Worm (Caenorhabditis elegans) whole organism, L2 larva: ENCODE results near the gene srw-61.

Experiments
- F13H6.1 ChIP-seq: sonication (generic microtip); optimal IDR thresholded peaks from 2 replicates; lab custom pipeline; 2016; ENCODE audit warnings: missing genetic modification characterization, missing compliant biosample characterization
- R02D3.7 ChIP-seq: fragments of 150-350 bp; optimal IDR thresholded peaks from 2 replicates; lab custom pipeline; 2014; ENCODE audit warnings: missing biosample characterization, missing genetic modification characterization
- ZK546.5 ChIP-seq: sonication (generic microtip); optimal IDR thresholded peaks from 2 replicates; lab custom pipeline; 2017; ENCODE audit warnings: missing biosample characterization, missing genetic modification characterization
- alr-1 ChIP-seq: fragments of 150-350 bp; optimal IDR thresholded peaks from 2 replicates; lab custom pipeline; 2014; ENCODE audit warnings: missing biosample characterization, missing genetic modification characterization
- blmp-1 ChIP-seq: sonication (generic microtip); optimal IDR thresholded peaks from 2 replicates; lab custom pipeline; 2017; ENCODE audit warnings: missing genetic modification characterization, mild to moderate bottlenecking, missing compliant biosample characterization, antibody characterized with exemption, moderate library complexity; ENCODE audit not compliant: insufficient read depth
- ceh-82 ChIP-seq: fragments of 150-350 bp; optimal IDR thresholded peaks from 2 replicates; lab custom pipeline; 2014; ENCODE audit warnings: missing biosample characterization, missing genetic modification characterization
- crh-2 ChIP-seq: sonication (generic microtip); optimal IDR thresholded peaks from 2 replicates; lab custom pipeline; 2017; ENCODE audit warnings: missing biosample characterization, missing genetic modification characterization
- dmd-4 ChIP-seq: sonication (generic microtip); optimal IDR thresholded peaks from 2 replicates; lab custom pipeline; 2017; ENCODE audit warnings: missing biosample characterization, missing genetic modification characterization
- elt-3 ChIP-seq: sonication (generic microtip); optimal IDR thresholded peaks from 2 replicates; lab custom pipeline; 2017; ENCODE audit warnings: missing biosample characterization, missing genetic modification characterization
- fos-1 ChIP-seq: fragments of 150-350 bp; optimal IDR thresholded peaks from 2 replicates; lab custom pipeline; 2014; ENCODE audit warnings: missing biosample characterization, missing genetic modification characterization
- lin-11 ChIP-seq: fragments of 150-350 bp; sonication (generic microtip); optimal IDR thresholded peaks from 2 replicates; lab custom pipeline; 2014; ENCODE audit warnings: missing biosample characterization, missing genetic modification characterization, inconsistent platforms, mixed read lengths
- lin-39 ChIP-seq: fragments of 150-350 bp; optimal IDR thresholded peaks from 2 replicates; lab custom pipeline; 2014; ENCODE audit warnings: missing biosample characterization, missing genetic modification reagents, missing genetic modification characterization
- lsy-2 ChIP-seq, 2 experiments: fragments of 150-350 bp in 1 of 2; sonication (generic microtip) in 1 of 2; optimal IDR thresholded peaks; 2 replicates each; lab custom pipeline; 2014 to 2017; ENCODE audit warnings: missing biosample characterization in 2 of 2, missing genetic modification characterization in 2 of 2
- mab-5 ChIP-seq: fragments of 150-350 bp; optimal IDR thresholded peaks from 2 replicates; lab custom pipeline; 2014; ENCODE audit warnings: missing biosample characterization, missing genetic modification characterization
- mbf-1 ChIP-seq: sonication (generic microtip); optimal IDR thresholded peaks from 2 replicates; lab custom pipeline; 2017; ENCODE audit warnings: missing biosample characterization, missing genetic modification characterization
- mdl-1 ChIP-seq, 2 experiments: fragments of 150-350 bp in 1 of 2; sonication (generic microtip) in 1 of 2; optimal IDR thresholded peaks; 2 replicates each; lab custom pipeline; 2017; ENCODE audit warnings: missing biosample characterization in 2 of 2, missing genetic modification characterization in 2 of 2
- nhr-11 ChIP-seq: fragments of 150-350 bp; optimal IDR thresholded peaks from 2 replicates; lab custom pipeline; 2014; ENCODE audit warnings: missing biosample characterization, missing genetic modification characterization
- nhr-129 ChIP-seq: fragments of 150-350 bp; optimal IDR thresholded peaks from 2 replicates; lab custom pipeline; 2014; ENCODE audit warnings: missing biosample characterization, missing genetic modification characterization
- nhr-237 ChIP-seq: fragments of 150-350 bp; optimal IDR thresholded peaks from 2 replicates; lab custom pipeline; 2014; ENCODE audit warnings: missing biosample characterization, missing genetic modification characterization
- nhr-6 ChIP-seq: fragments of 150-350 bp; optimal IDR thresholded peaks from 2 replicates; lab custom pipeline; 2014; ENCODE audit warnings: missing biosample characterization, missing genetic modification characterization
- peb-1 ChIP-seq: fragments of 150-350 bp; optimal IDR thresholded peaks from 2 replicates; lab custom pipeline; 2014; ENCODE audit warnings: missing biosample characterization, missing genetic modification characterization
- sem-4 ChIP-seq: fragments of 150-350 bp; optimal IDR thresholded peaks from 2 replicates; lab custom pipeline; 2014; ENCODE audit warnings: missing biosample characterization, missing genetic modification reagents, missing genetic modification characterization
- skn-1 ChIP-seq: sonication (generic microtip); optimal IDR thresholded peaks from 2 replicates; lab custom pipeline; 2017; ENCODE audit warnings: missing biosample characterization, missing genetic modification characterization
- sma-3 ChIP-seq: sonication (generic microtip); optimal IDR thresholded peaks from 2 replicates; lab custom pipeline; 2016; ENCODE audit warnings: missing genetic modification reagents, missing genetic modification characterization, missing compliant biosample characterization
- sma-9 ChIP-seq, 2 experiments: fragments of 150-350 bp in 1 of 2; sonication (generic microtip) in 1 of 2; optimal IDR thresholded peaks; 2 replicates each; lab custom pipeline; 2014 to 2016; ENCODE audit warnings: missing genetic modification characterization in 2 of 2, mild to moderate bottlenecking in 1 of 2, missing biosample characterization in 1 of 2, missing compliant biosample characterization in 1 of 2, missing genetic modification reagents in 1 of 2, moderate library complexity in 1 of 2
- snpc-4 ChIP-seq: fragments of 150-350 bp; optimal IDR thresholded peaks from 2 replicates; lab custom pipeline; 2014; ENCODE audit warnings: missing biosample characterization, missing genetic modification characterization
- unc-55 ChIP-seq: fragments of 150-350 bp; sonication (generic microtip); optimal IDR thresholded peaks from 3 replicates; lab custom pipeline; 2014; ENCODE audit warnings: missing biosample characterization, missing genetic modification reagents, missing genetic modification characterization
- unc-62 ChIP-seq: fragments of 150-350 bp; optimal IDR thresholded peaks from 2 replicates; lab custom pipeline; 2014; ENCODE audit warnings: missing biosample characterization, missing genetic modification reagents, missing genetic modification characterization
- ztf-11 ChIP-seq: sonication (generic microtip); optimal IDR thresholded peaks from 2 replicates; lab custom pipeline; 2017; ENCODE audit warnings: missing biosample characterization, missing genetic modification characterization
- ztf-4 ChIP-seq: fragments of 150-350 bp; optimal IDR thresholded peaks from 2 replicates; lab custom pipeline; 2014; ENCODE audit warnings: missing biosample characterization, missing genetic modification characterization

Gene srw-61

ce11 chrIV:16203373-16203772 lies 35.1 kb downstream of the srw-61 start:
- TF ChIP-seq lin-39 (tag; lab: Kevin White, UChicago) (no peak), crh-2 (tag; lab: Kevin White, UChicago) (peak; percentile 28), nhr-129 (no peak), skn-1 (tag; lab: Kevin White, UChicago) (peak; percentile 62), sma-9 (GFP tag; optimal IDR thresholded peaks at IDR 0.05; lab: Kevin White, UChicago) (peak; percentile 68), sma-9 (tag; optimal IDR thresholded peaks at IDR 0.05; lab: Kevin White, UChicago) (no peak), fos-1 (peak; percentile 68), F13H6.1 (tag; lab: Kevin White, UChicago) (no peak), nhr-11 (tag; lab: Kevin White, UChicago) (no peak)

ce11 chrIV:16202074-16202473 lies 36.4 kb downstream of the srw-61 start, which contains the start of gene H25K10.1:
H25K10.1 (plus strand) TSS chrIV:16202374.
- TF ChIP-seq nhr-6 (tag; lab: Kevin White, UChicago) (no peak), crh-2 (tag; lab: Kevin White, UChicago) (no peak), mdl-1 (tag; optimal IDR thresholded peaks at IDR 0.05; lab: Kevin White, UChicago) (no peak), blmp-1 (no peak), nhr-237 (tag; lab: Kevin White, UChicago) (no peak), sma-3 (GFP tag; lab: Kevin White, UChicago) (no peak), alr-1 (tag; lab: Kevin White, UChicago) (no peak), nhr-129 (no peak), skn-1 (tag; lab: Kevin White, UChicago) (no peak)

ce11 chrIV:16199831-16200230 lies 38.6 kb downstream of the srw-61 start:
- TF ChIP-seq nhr-6 (tag; lab: Kevin White, UChicago) = no peak
- TF ChIP-seq R02D3.7 (tag; lab: Kevin White, UChicago) = no peak
- no peak for TF ChIP-seq unc-55 (GFP tag; lab: Kevin White, UChicago)
- no peak for TF ChIP-seq fos-1
- TF ChIP-seq lin-11 (tag; lab: Kevin White, UChicago) = no peak
- no peak for TF ChIP-seq snpc-4 (tag; lab: Kevin White, UChicago)
- no peak for TF ChIP-seq unc-62 (GFP tag; lab: Kevin White, UChicago)
- no peak for TF ChIP-seq peb-1 (tag; lab: Kevin White, UChicago)
- TF ChIP-seq, all 48 proteins: peak for 0

ce11 chrIV:16196717-16197116 lies 41.7 kb downstream of the srw-61 start, which contains the start of gene Y7A9A.1:
Y7A9A.1 (plus strand) TSS chrIV:16197017.
- TF ChIP-seq mdl-1 (tag; optimal IDR thresholded peaks at IDR 0.05; lab: Kevin White, UChicago) (no peak), skn-1 (tag; lab: Kevin White, UChicago) (no peak), sem-4 (tag; lab: Kevin White, UChicago) (no peak), alr-1 (tag; lab: Kevin White, UChicago) (no peak), lsy-2 (tag; optimal IDR thresholded peaks at IDR 0.05; lab: Kevin White, UChicago) (no peak), ZK546.5 (tag; lab: Kevin White, UChicago) (no peak), ceh-82 (tag; lab: Kevin White, UChicago) (no peak), elt-3 (tag; lab: Kevin White, UChicago) (no peak), mab-5 (tag; lab: Kevin White, UChicago) (no peak), ztf-11 (no peak), peb-1 (tag; lab: Kevin White, UChicago) (no peak)
- TF ChIP-seq, all 48 proteins: peak for 0

- TF ChIP-seq mbf-1 (no peak), blmp-1 (peak; percentile 52)
These were observed 45.7 kb downstream of the srw-61 start for ce11 chrIV:16192754-16193153.

- no peak for TF ChIP-seq sem-4 (tag; lab: Kevin White, UChicago)
- TF ChIP-seq crh-2 (tag; lab: Kevin White, UChicago) = no peak
- no peak for TF ChIP-seq unc-55 (GFP tag; lab: Kevin White, UChicago)
- no peak for TF ChIP-seq ztf-4
- no peak for TF ChIP-seq dmd-4
These were observed 46.9 kb downstream of the srw-61 start for ce11 chrIV:16191597-16191996.
